Worm (Caenorhabditis elegans) whole organism, L2 larva: Measurements from ENCODE around the gene F58G1.7.
A peak's percentile ranks its signal among the peaks of the same experiment; 100 is the strongest.

Experiments used
- C34F6.9 ChIP-seq: fragments of 150-350 bp; optimal IDR thresholded peaks from 2 replicates; lab custom pipeline; 2014; ENCODE audit warnings: missing biosample characterization, missing genetic modification characterization
- F13H6.1 ChIP-seq: sonication (generic microtip); optimal IDR thresholded peaks from 2 replicates; lab custom pipeline; 2016; ENCODE audit warnings: missing genetic modification characterization, missing compliant biosample characterization
- R02D3.7 ChIP-seq: fragments of 150-350 bp; optimal IDR thresholded peaks from 2 replicates; lab custom pipeline; 2014; ENCODE audit warnings: missing biosample characterization, missing genetic modification characterization
- Y55F3AM.14 ChIP-seq: fragments of 200-800 bp; sonication (Bioruptor generic); optimal IDR thresholded peaks from 2 replicates; lab custom pipeline; 2018; ENCODE audit warnings: mild to moderate bottlenecking, missing genetic modification characterization, missing compliant biosample characterization
- ZK546.5 ChIP-seq: sonication (generic microtip); optimal IDR thresholded peaks from 2 replicates; lab custom pipeline; 2017; ENCODE audit warnings: missing biosample characterization, missing genetic modification characterization
- alr-1 ChIP-seq: fragments of 150-350 bp; optimal IDR thresholded peaks from 2 replicates; lab custom pipeline; 2014; ENCODE audit warnings: missing biosample characterization, missing genetic modification characterization
- aly-2 ChIP-seq: fragments of 150-350 bp; optimal IDR thresholded peaks from 2 replicates; lab custom pipeline; 2014; ENCODE audit warnings: missing biosample characterization, missing genetic modification characterization
- ama-1 ChIP-seq: fragments of 150-350 bp; optimal IDR thresholded peaks from 2 replicates; lab custom pipeline; 2018; ENCODE audit warnings: inconsistent platforms
- blmp-1 ChIP-seq: sonication (generic microtip); optimal IDR thresholded peaks from 2 replicates; lab custom pipeline; 2017; ENCODE audit warnings: missing genetic modification characterization, mild to moderate bottlenecking, missing compliant biosample characterization, antibody characterized with exemption, moderate library complexity; ENCODE audit not compliant: insufficient read depth
- ceh-16 ChIP-seq: fragments of 150-350 bp; optimal IDR thresholded peaks from 2 replicates; lab custom pipeline; 2014; ENCODE audit warnings: missing biosample characterization, missing genetic modification characterization
- ceh-82 ChIP-seq: fragments of 150-350 bp; optimal IDR thresholded peaks from 2 replicates; lab custom pipeline; 2014; ENCODE audit warnings: missing biosample characterization, missing genetic modification characterization
- crh-2 ChIP-seq: sonication (generic microtip); optimal IDR thresholded peaks from 2 replicates; lab custom pipeline; 2017; ENCODE audit warnings: missing biosample characterization, missing genetic modification characterization
- dmd-4 ChIP-seq: sonication (generic microtip); optimal IDR thresholded peaks from 2 replicates; lab custom pipeline; 2017; ENCODE audit warnings: missing biosample characterization, missing genetic modification characterization
- egl-27 ChIP-seq: sonication (generic microtip); optimal IDR thresholded peaks from 3 replicates; lab custom pipeline; 2017; ENCODE audit warnings: missing biosample characterization, missing genetic modification reagents, missing genetic modification characterization
- elt-1 ChIP-seq: fragments of 150-350 bp; optimal IDR thresholded peaks from 2 replicates; lab custom pipeline; 2014; ENCODE audit warnings: missing biosample characterization, missing genetic modification characterization
- elt-3 ChIP-seq: sonication (generic microtip); optimal IDR thresholded peaks from 2 replicates; lab custom pipeline; 2017; ENCODE audit warnings: missing biosample characterization, missing genetic modification characterization
- fos-1 ChIP-seq: fragments of 150-350 bp; optimal IDR thresholded peaks from 2 replicates; lab custom pipeline; 2014; ENCODE audit warnings: missing biosample characterization, missing genetic modification characterization
- gmeb-1 ChIP-seq: fragments of 150-350 bp; optimal IDR thresholded peaks from 2 replicates; lab custom pipeline; 2014; ENCODE audit warnings: missing biosample characterization, missing genetic modification characterization
- lin-11 ChIP-seq: fragments of 150-350 bp; sonication (generic microtip); optimal IDR thresholded peaks from 2 replicates; lab custom pipeline; 2014; ENCODE audit warnings: missing biosample characterization, missing genetic modification characterization, inconsistent platforms, mixed read lengths
- lin-13 ChIP-seq: fragments of 150-350 bp; optimal IDR thresholded peaks from 2 replicates; lab custom pipeline; 2014; ENCODE audit warnings: missing biosample characterization, missing genetic modification reagents, missing genetic modification characterization
- lin-39 ChIP-seq: fragments of 150-350 bp; optimal IDR thresholded peaks from 2 replicates; lab custom pipeline; 2014; ENCODE audit warnings: missing biosample characterization, missing genetic modification reagents, missing genetic modification characterization
- lsy-2 ChIP-seq, 2 experiments: fragments of 150-350 bp in 1 of 2; sonication (generic microtip) in 1 of 2; optimal IDR thresholded peaks; 2 replicates each; lab custom pipeline; 2014 to 2017; ENCODE audit warnings: missing biosample characterization in 2 of 2, missing genetic modification characterization in 2 of 2
- mab-5 ChIP-seq: fragments of 150-350 bp; optimal IDR thresholded peaks from 2 replicates; lab custom pipeline; 2014; ENCODE audit warnings: missing biosample characterization, missing genetic modification characterization
- mbf-1 ChIP-seq: sonication (generic microtip); optimal IDR thresholded peaks from 2 replicates; lab custom pipeline; 2017; ENCODE audit warnings: missing biosample characterization, missing genetic modification characterization
- mdl-1 ChIP-seq, 2 experiments: fragments of 150-350 bp in 1 of 2; sonication (generic microtip) in 1 of 2; optimal IDR thresholded peaks; 2 replicates each; lab custom pipeline; 2017; ENCODE audit warnings: missing biosample characterization in 2 of 2, missing genetic modification characterization in 2 of 2
- nhr-10 ChIP-seq: sonication (generic microtip); optimal IDR thresholded peaks from 2 replicates; lab custom pipeline; 2017; ENCODE audit warnings: missing biosample characterization, missing genetic modification characterization
- nhr-11 ChIP-seq: fragments of 150-350 bp; optimal IDR thresholded peaks from 2 replicates; lab custom pipeline; 2014; ENCODE audit warnings: missing biosample characterization, missing genetic modification characterization
- nhr-12 ChIP-seq: fragments of 150-350 bp; optimal IDR thresholded peaks from 2 replicates; lab custom pipeline; 2014; ENCODE audit warnings: missing biosample characterization, missing genetic modification characterization
- nhr-129 ChIP-seq: fragments of 150-350 bp; optimal IDR thresholded peaks from 2 replicates; lab custom pipeline; 2014; ENCODE audit warnings: missing biosample characterization, missing genetic modification characterization
- nhr-21 ChIP-seq: fragments of 150-350 bp; optimal IDR thresholded peaks from 2 replicates; lab custom pipeline; 2014; ENCODE audit warnings: missing biosample characterization, missing genetic modification characterization
- nhr-23 ChIP-seq: fragments of 150-350 bp; optimal IDR thresholded peaks from 2 replicates; lab custom pipeline; 2014; ENCODE audit warnings: missing biosample characterization, missing genetic modification reagents, missing genetic modification characterization
- nhr-237 ChIP-seq: fragments of 150-350 bp; optimal IDR thresholded peaks from 2 replicates; lab custom pipeline; 2014; ENCODE audit warnings: missing biosample characterization, missing genetic modification characterization
- nhr-25 ChIP-seq: fragments of 150-350 bp; sonication (generic microtip); optimal IDR thresholded peaks from 3 replicates; lab custom pipeline; 2014; ENCODE audit warnings: missing biosample characterization, missing genetic modification characterization
- nhr-6 ChIP-seq: fragments of 150-350 bp; optimal IDR thresholded peaks from 2 replicates; lab custom pipeline; 2014; ENCODE audit warnings: missing biosample characterization, missing genetic modification characterization
- nhr-77 ChIP-seq: fragments of 150-350 bp; optimal IDR thresholded peaks from 2 replicates; lab custom pipeline; 2014; ENCODE audit warnings: missing biosample characterization, missing genetic modification characterization
- peb-1 ChIP-seq: fragments of 150-350 bp; optimal IDR thresholded peaks from 2 replicates; lab custom pipeline; 2014; ENCODE audit warnings: missing biosample characterization, missing genetic modification characterization
- sem-4 ChIP-seq: fragments of 150-350 bp; optimal IDR thresholded peaks from 2 replicates; lab custom pipeline; 2014; ENCODE audit warnings: missing biosample characterization, missing genetic modification reagents, missing genetic modification characterization
- skn-1 ChIP-seq: sonication (generic microtip); optimal IDR thresholded peaks from 2 replicates; lab custom pipeline; 2017; ENCODE audit warnings: missing biosample characterization, missing genetic modification characterization
- sma-3 ChIP-seq: sonication (generic microtip); optimal IDR thresholded peaks from 2 replicates; lab custom pipeline; 2016; ENCODE audit warnings: missing genetic modification reagents, missing genetic modification characterization, missing compliant biosample characterization
- sma-9 ChIP-seq, 2 experiments: fragments of 150-350 bp in 1 of 2; sonication (generic microtip) in 1 of 2; optimal IDR thresholded peaks; 2 replicates each; lab custom pipeline; 2014 to 2016; ENCODE audit warnings: missing genetic modification characterization in 2 of 2, mild to moderate bottlenecking in 1 of 2, missing biosample characterization in 1 of 2, missing compliant biosample characterization in 1 of 2, missing genetic modification reagents in 1 of 2, moderate library complexity in 1 of 2
- snpc-4 ChIP-seq: fragments of 150-350 bp; optimal IDR thresholded peaks from 2 replicates; lab custom pipeline; 2014; ENCODE audit warnings: missing biosample characterization, missing genetic modification characterization
- unc-39 ChIP-seq: fragments of 150-350 bp; optimal IDR thresholded peaks from 2 replicates; lab custom pipeline; 2014; ENCODE audit warnings: missing biosample characterization, missing genetic modification characterization
- unc-55 ChIP-seq: fragments of 150-350 bp; sonication (generic microtip); optimal IDR thresholded peaks from 3 replicates; lab custom pipeline; 2014; ENCODE audit warnings: missing biosample characterization, missing genetic modification reagents, missing genetic modification characterization
- unc-62 ChIP-seq: fragments of 150-350 bp; optimal IDR thresholded peaks from 2 replicates; lab custom pipeline; 2014; ENCODE audit warnings: missing biosample characterization, missing genetic modification reagents, missing genetic modification characterization
- zag-1 ChIP-seq: fragments of 150-350 bp; optimal IDR thresholded peaks from 2 replicates; lab custom pipeline; 2014; ENCODE audit warnings: missing biosample characterization, missing genetic modification characterization
- ztf-1 ChIP-seq: fragments of 200-800 bp; sonication (Bioruptor generic); conservative IDR thresholded peaks from 2 replicates; pipeline ENCODE4 v1.3.6; 2022; ENCODE audit warnings: missing genetic modification characterization, missing compliant biosample characterization
- ztf-11 ChIP-seq: sonication (generic microtip); optimal IDR thresholded peaks from 2 replicates; lab custom pipeline; 2017; ENCODE audit warnings: missing biosample characterization, missing genetic modification characterization
- ztf-4 ChIP-seq: fragments of 150-350 bp; optimal IDR thresholded peaks from 2 replicates; lab custom pipeline; 2014; ENCODE audit warnings: missing biosample characterization, missing genetic modification characterization

F58G1.7 gene

DNA sequence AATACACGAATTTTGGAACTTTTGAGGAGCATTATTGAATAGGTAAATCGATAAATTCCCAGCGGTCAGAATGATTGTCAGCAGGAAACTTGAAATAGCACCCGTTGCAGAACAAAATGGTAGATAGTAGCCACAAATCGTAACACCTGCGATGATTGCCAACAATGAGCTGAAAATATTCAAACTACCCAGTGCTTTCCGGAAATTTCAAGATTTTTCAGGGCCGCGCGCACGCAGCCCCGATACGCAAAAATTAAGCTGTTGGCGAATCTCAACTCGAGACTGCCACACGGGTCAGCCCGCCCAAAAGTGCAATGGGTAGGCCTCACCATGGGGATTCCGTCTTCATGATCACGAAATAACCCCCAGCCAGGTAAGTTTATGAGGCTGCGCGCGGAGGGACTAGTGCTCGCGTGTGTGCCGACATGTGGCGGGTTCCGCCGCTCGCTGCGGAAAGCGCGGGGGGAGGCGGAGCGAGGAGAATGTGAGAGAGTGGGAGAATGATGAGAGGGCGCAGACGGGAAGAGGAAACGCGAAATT lies 3.4 kb downstream of the F58G1.7 start:
- TF ChIP-seq ztf-4 (peak; percentile 76), unc-62 (GFP tag; lab: Kevin White, UChicago) (no peak), fos-1 (tag; lab: Kevin White, UChicago) (peak; percentile 70), nhr-11 (tag; lab: Kevin White, UChicago) (peak; percentile 20), nhr-6 (tag; lab: Kevin White, UChicago) (peak; percentile 74), nhr-10 (tag; lab: Kevin White, UChicago) (peak; percentile 84), mab-5 (tag; lab: Kevin White, UChicago) (peak; percentile 36), ama-1 (lab: Kevin White, UChicago) (peak; percentile 100), nhr-23 (tag; lab: Kevin White, UChicago) (no peak), nhr-21 (tag; lab: Kevin White, UChicago) (peak; percentile 95), nhr-77 (tag; lab: Kevin White, UChicago) (peak; percentile 63), sem-4 (tag; lab: Kevin White, UChicago) (peak; percentile 79), crh-2 (tag; lab: Kevin White, UChicago) (peak; percentile 92), zag-1 (tag; lab: Kevin White, UChicago) (peak; percentile 78), sma-9 (GFP tag; optimal IDR thresholded peaks at IDR 0.05; lab: Kevin White, UChicago) (peak; percentile 88), sma-9 (tag; optimal IDR thresholded peaks at IDR 0.05; lab: Kevin White, UChicago) (no peak), gmeb-1 (peak; percentile 82), ceh-82 (tag; lab: Kevin White, UChicago) (peak; percentile 60), unc-55 (GFP tag; lab: Kevin White, UChicago) (peak; percentile 74), mbf-1 (tag; lab: Kevin White, UChicago) (no peak), lin-11 (peak; percentile 88), mdl-1 (tag; optimal IDR thresholded peaks at IDR 0.05; lab: Kevin White, UChicago) (peak; percentile 87 to 91), aly-2 (tag; lab: Kevin White, UChicago) (no peak), ztf-1 (GFP tag; lab: Robert Waterston, UW) (no peak), peb-1 (tag; lab: Kevin White, UChicago) (no peak), blmp-1 (tag; lab: Kevin White, UChicago) (peak; percentile 62), ZK546.5 (tag; lab: Kevin White, UChicago) (peak; percentile 34), lsy-2 (tag; optimal IDR thresholded peaks at IDR 0.05; lab: Kevin White, UChicago) (peak; percentile 81 to 85), snpc-4 (tag; lab: Kevin White, UChicago) (peak; percentile 99), elt-3 (tag; lab: Kevin White, UChicago) (no peak), lin-39 (no peak), dmd-4 (tag; lab: Kevin White, UChicago) (no peak), egl-27 (tag; lab: Kevin White, UChicago) (peak; percentile 85), nhr-129 (peak; percentile 87), ztf-11 (tag; lab: Kevin White, UChicago) (no peak), R02D3.7 (tag; lab: Kevin White, UChicago) (peak; percentile 24), F13H6.1 (peak; percentile 94), alr-1 (tag; lab: Kevin White, UChicago) (no peak), Y55F3AM.14 (GFP tag; lab: Kevin White, UChicago) (peak; percentile 89), nhr-25 (tag; lab: Kevin White, UChicago) (peak; percentile 89), sma-3 (GFP tag; lab: Kevin White, UChicago) (peak; percentile 97), nhr-12 (tag; lab: Kevin White, UChicago) (no peak), elt-1 (no peak), skn-1 (peak; percentile 22), C34F6.9 (tag; lab: Kevin White, UChicago) (peak; percentile 59), nhr-237 (tag; lab: Kevin White, UChicago) (peak; percentile 70), unc-39 (tag; lab: Kevin White, UChicago) (no peak), lin-13 (GFP tag; lab: Kevin White, UChicago) (peak; percentile 90), ceh-16 (tag; lab: Kevin White, UChicago) (peak; percentile 98)
